Worm (Caenorhabditis elegans) whole organism, midembryonic: ENCODE results near the gene lsm-5.

Experiments
- T22C8.4 ChIP-seq: fragments of 200-800 bp; sonication (Bioruptor generic); IDR thresholded peaks from 2 replicates; pipeline ENCODE4 v1.3.6; 2022; ENCODE audit warnings: missing genetic modification characterization, missing compliant biosample characterization
- cog-1 ChIP-seq: sonication (generic microtip); optimal IDR thresholded peaks from 2 replicates; lab custom pipeline; 2016; ENCODE audit warnings: missing genetic modification characterization, missing compliant biosample characterization
- flt-1 ChIP-seq: fragments of 200-800 bp; sonication (Bioruptor generic); IDR thresholded peaks from 2 replicates; pipeline ENCODE4 v1.3.6; 2022; ENCODE audit warnings: missing genetic modification characterization, missing compliant biosample characterization
- klf-2 ChIP-seq: fragments of 200-800 bp; sonication (Bioruptor generic); conservative IDR thresholded peaks from 2 replicates; pipeline ENCODE4 v1.3.6; 2022; ENCODE audit warnings: missing genetic modification reagents, missing genetic modification characterization, missing compliant biosample characterization
- med-1 ChIP-seq: sonication (generic microtip); optimal IDR thresholded peaks from 2 replicates; lab custom pipeline; 2017; ENCODE audit warnings: missing genetic modification characterization, mild to moderate bottlenecking, missing compliant biosample characterization, antibody characterized with exemption, missing genetic modification reagents; ENCODE audit not compliant: insufficient read depth
- ref-1 ChIP-seq: fragments of 200-800 bp; sonication (Bioruptor generic); conservative IDR thresholded peaks from 2 replicates; pipeline ENCODE4 v1.3.6; 2022; ENCODE audit warnings: missing genetic modification reagents, missing genetic modification characterization, missing compliant biosample characterization
- tab-1 ChIP-seq: fragments of 200-800 bp; sonication (Bioruptor generic); IDR thresholded peaks from 2 replicates; pipeline ENCODE4 v1.3.6; 2022; ENCODE audit warnings: missing genetic modification characterization, missing compliant biosample characterization
- ztf-23 ChIP-seq: fragments of 200-800 bp; sonication (Bioruptor generic); IDR thresholded peaks from 2 replicates; pipeline ENCODE4 v1.3.6; 2022; ENCODE audit warnings: missing genetic modification reagents, missing genetic modification characterization, missing compliant biosample characterization
- ztf-29 ChIP-seq: fragments of 200-800 bp; sonication (Bioruptor generic); IDR thresholded peaks from 2 replicates; pipeline ENCODE4 v1.3.6; 2022; ENCODE audit warnings: missing genetic modification reagents, missing genetic modification characterization, missing compliant biosample characterization

ce11 chrV:15562541-15562940 lies 7.6 kb upstream of the lsm-5 start:
- no peak for TF ChIP-seq ztf-23 (GFP tag; lab: Robert Waterston, UW)
- TF ChIP-seq med-1: no peak
- no peak for TF ChIP-seq tab-1
- no peak for TF ChIP-seq flt-1 (GFP tag; lab: Robert Waterston, UW)
- no peak for TF ChIP-seq cog-1 (tag; lab: Kevin White, UChicago)
- TF ChIP-seq ref-1 (GFP tag; lab: Robert Waterston, UW): no peak
- no peak for TF ChIP-seq ztf-29 (GFP tag; lab: Robert Waterston, UW)
- TF ChIP-seq T22C8.4: no peak
- TF ChIP-seq klf-2 (GFP tag; lab: Robert Waterston, UW): no peak
